Worm (Caenorhabditis elegans) whole organism, L4/young adult: ENCODE measurements around the gene Y1A5A.1.
A peak's percentile ranks its signal among the peaks of the same experiment; 100 is the strongest.

Experiments used
- W03F9.2 ChIP-seq: fragments of 150-350 bp; optimal IDR thresholded peaks from 2 replicates; lab custom pipeline; 2014; ENCODE audit warnings: missing biosample characterization, missing genetic modification characterization
- dao-5 ChIP-seq: sonication (generic microtip); optimal IDR thresholded peaks from 2 replicates; lab custom pipeline; 2016; ENCODE audit warnings: missing genotype, missing genetic modification characterization, moderate library complexity, missing compliant biosample characterization
- him-1 ChIP-seq: sonication (generic microtip); optimal IDR thresholded peaks from 2 replicates; lab custom pipeline; 2016; ENCODE audit warnings: missing genotype, missing genetic modification reagents, missing genetic modification characterization, missing compliant biosample characterization

Y1A5A.1 gene

DNA sequence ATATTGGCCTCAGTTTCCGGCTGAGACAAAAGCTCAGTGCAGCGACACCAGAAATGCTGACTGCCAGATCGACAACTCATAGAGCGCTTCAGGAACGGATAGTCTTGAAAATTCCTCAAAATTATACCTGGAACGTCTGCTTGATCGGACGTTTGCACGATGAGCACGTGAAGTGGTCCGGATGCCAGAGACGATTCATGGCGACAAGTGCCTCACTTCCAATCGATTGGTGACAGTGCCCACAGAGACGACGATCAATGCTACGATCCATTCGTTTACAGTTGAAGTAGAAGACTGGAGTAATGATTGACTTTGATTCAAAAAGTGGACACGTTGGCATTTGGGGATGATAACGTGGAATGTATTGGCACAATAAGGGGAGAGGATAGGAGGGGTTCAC, at the start of gene Y1A5A.1:
Gene Y1A5A.1, minus strand, starts transcription at position 294 of the 400 bp plus-strand sequence.
- no peak for TF ChIP-seq him-1
- no peak for TF ChIP-seq dao-5 (tag; lab: Kevin White, UChicago)

DNA sequence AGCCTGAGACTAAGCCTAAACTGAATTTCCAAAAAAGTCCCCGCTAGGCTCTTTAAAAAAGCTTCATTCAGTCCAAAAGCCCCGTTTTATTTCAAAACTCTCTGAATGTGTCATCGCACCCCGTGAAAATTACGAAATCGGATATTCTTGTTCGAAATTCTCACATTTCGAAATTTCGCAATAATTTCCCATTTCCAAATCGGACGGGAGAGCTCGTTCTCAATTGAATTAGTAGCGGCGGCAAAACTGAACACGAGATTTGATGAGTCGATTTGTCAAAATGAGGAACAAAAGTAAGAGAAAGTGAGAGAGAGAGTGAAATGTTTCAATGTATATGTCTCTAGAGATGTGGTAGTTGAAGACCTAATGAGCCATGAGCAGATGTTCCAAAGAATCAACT, 48.5 kb upstream of the Y1A5A.1 start:
- TF ChIP-seq him-1 (no peak), dao-5 (tag; lab: Kevin White, UChicago) (no peak), W03F9.2 (tag; lab: Kevin White, UChicago) (no peak)

DNA sequence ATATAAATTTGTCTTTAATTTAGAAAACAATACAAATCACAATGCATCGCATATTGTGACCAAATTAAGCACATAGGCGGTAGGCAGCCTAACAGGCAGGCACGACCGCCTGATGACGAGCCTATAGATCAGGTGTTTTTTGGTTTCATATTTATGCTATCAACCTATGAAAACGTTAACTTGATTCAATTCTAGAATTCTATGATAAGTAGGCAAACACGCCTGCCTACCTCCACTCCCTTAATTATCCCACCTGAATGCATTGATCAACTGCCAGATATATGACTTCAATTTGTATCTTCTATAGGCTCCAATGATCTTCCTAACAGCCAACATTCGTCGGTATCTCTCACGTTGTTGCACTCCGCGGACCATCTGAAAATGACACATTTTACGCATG, 44.4 kb upstream of the Y1A5A.1 start:
- TF ChIP-seq him-1 (no peak), dao-5 (tag; lab: Kevin White, UChicago) (no peak), W03F9.2 (tag; lab: Kevin White, UChicago) (no peak)

DNA sequence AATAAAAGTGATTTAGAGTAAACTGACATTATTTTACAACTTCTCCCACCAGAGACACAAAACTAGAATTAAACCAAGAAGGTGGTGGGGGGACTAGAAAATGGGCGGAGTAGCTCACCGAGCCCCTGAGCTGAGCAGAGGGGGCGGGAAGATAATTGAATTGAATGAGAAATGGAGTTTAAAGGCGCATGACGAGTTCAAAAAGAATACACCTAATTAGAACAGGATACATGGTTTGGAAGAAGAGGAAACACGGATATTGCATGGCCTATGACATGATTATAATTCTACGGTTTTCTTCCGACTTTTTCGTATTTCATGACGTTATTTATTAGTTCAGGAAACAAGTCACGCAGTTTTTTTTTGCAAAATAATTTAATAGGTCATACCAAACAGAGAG, 41.6 kb upstream of the Y1A5A.1 start, which contains the start of gene T02C12.5:
Gene T02C12.5, minus strand, starts transcription at position 101 of the 400 bp plus-strand sequence.
- TF ChIP-seq him-1 (no peak), W03F9.2 (tag; lab: Kevin White, UChicago) (no peak), dao-5 (tag; lab: Kevin White, UChicago) (no peak)

DNA sequence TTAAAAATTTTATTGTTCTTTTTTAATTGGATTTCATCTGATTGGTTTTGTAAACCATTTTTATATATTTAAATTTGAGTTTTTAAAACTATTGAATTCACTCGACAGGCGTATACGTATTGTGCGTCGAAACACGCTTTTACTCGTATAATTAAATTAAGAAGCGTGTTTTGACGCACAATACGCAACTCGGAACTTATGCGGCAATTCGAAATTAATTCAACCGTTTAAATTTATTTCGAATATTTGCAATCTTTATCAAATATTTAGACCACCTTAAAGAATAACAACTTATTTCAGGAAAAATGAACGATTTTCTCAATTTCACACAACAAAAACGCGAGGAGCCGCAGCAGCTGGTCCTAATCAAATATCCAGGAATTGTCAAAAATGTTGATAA, 35.4 kb upstream of the Y1A5A.1 start, which contains the start of gene tftc-5:
Gene tftc-5, plus strand, starts transcription at position 301 of the 400 bp plus-strand sequence.
- TF ChIP-seq W03F9.2 (tag; lab: Kevin White, UChicago) (no peak), him-1 (no peak), dao-5 (tag; lab: Kevin White, UChicago) (no peak)

DNA sequence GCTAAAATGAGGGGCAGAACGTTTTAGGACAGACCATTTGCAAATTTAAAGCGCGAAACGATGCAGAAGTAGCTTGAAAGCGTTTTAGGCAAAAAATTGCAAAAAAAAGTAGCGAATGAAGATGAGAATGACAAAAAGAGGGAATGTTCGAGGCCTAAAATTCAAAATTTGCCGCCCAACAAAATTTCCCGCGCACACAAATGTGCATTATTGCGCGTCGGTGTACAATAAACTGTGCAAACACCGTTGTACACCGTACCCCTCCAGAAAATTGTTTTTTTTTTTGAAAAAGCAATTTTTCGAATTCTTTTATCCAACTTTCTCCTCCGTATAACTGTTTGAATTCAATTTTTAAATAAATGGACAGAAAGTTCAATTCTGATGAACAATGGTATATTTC, 33.3 kb upstream of the Y1A5A.1 start, which contains the start of gene snpc-3.4:
Gene snpc-3.4, plus strand, starts transcription at position 237 of the 400 bp plus-strand sequence.
- peak; percentile 76 for TF ChIP-seq W03F9.2 (tag; lab: Kevin White, UChicago)
- peak; percentile 50 for TF ChIP-seq him-1
- no peak for TF ChIP-seq dao-5 (tag; lab: Kevin White, UChicago)

DNA sequence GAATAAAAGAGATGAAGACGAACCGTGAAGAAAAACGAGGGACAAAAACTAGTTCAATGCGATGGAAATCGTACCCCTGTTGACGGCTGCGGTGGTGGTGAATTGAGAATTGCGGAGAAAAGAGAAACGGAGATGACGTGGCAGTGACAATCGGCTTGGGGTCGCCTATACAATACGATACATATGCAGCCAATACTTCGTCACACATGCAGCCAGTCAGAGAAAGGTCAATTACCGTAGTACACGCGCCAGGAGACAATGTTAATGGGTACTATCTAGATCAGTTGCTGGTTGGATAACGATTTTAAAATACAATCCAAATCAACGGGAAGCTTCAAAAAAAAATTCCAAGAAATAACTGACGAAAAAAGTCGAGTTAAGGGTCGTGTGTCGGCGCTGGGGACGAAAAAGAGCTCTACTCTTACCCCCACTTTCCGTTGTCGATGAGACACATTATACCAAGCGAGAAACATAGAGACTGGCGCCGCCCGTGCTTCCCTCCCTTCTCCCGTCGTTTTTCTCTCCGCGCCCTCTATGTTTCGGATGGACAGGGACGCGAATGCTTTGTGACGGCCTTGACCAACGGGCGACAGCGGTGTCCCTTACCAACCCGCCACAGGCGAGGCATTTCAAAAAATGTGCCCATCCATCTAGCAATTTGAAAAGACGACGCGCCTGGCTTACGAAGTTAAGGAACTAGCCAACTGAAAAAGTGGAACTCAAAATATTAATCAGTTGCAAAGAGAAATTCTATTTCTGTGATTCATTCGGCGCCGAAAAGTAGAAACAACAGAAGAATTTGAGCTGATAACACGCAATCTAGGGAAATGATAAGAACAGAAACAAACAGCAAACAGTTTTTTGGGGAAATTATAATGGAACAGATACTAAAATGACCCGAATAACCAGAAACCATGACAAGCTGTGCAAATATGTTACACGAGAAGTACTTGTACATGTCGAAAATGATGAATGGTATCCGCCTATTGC, 32.4 kb upstream of the Y1A5A.1 start:
- TF ChIP-seq him-1 (no peak), W03F9.2 (tag; lab: Kevin White, UChicago) (no peak), dao-5 (tag; lab: Kevin White, UChicago) (no peak)

DNA sequence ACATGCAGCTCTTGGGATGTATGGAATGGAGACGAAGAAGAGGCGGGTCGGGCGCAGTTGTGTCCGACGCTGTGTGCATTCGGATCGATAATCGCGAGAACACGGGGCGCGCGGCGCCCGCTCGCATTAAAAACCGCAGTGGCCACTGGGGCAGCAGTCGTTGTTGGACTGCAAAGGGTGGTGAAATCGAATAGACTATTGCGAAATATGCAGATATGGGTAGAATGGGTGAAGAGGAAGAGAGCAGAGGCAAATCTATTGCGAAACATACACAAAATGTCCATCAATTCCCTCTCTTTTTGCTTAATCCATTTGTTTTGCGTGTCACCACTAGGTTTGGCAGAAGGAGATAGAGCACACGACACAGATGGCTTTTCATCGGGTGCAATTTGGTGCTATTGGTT, 31.6 kb upstream of the Y1A5A.1 start:
- no peak for TF ChIP-seq dao-5 (tag; lab: Kevin White, UChicago)
- TF ChIP-seq W03F9.2 (tag; lab: Kevin White, UChicago): no peak
- TF ChIP-seq him-1: peak; percentile 79

DNA sequence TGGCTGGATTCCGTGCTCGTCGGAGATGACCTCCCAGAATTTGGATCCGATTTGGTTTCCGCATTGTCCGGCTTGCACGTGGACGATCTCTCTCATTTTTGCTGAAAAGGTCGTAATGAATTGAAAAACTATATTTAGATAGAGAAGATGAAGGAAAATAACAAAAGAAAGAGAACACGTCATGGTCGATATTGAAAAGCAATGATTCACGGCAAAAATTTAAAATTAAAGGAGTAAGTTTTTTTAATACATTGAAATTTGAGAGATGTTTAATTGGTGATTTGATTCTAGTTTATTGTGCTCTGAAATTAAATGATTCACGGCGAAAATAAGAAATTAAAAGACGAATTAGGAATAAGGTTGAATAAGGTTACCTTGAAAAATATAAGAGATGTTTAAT, 31.1 kb upstream of the Y1A5A.1 start, which contains the start of gene tbb-2:
Gene tbb-2, minus strand, starts transcription at position 101 of the 400 bp plus-strand sequence.
- TF ChIP-seq W03F9.2 (tag; lab: Kevin White, UChicago): no peak

DNA sequence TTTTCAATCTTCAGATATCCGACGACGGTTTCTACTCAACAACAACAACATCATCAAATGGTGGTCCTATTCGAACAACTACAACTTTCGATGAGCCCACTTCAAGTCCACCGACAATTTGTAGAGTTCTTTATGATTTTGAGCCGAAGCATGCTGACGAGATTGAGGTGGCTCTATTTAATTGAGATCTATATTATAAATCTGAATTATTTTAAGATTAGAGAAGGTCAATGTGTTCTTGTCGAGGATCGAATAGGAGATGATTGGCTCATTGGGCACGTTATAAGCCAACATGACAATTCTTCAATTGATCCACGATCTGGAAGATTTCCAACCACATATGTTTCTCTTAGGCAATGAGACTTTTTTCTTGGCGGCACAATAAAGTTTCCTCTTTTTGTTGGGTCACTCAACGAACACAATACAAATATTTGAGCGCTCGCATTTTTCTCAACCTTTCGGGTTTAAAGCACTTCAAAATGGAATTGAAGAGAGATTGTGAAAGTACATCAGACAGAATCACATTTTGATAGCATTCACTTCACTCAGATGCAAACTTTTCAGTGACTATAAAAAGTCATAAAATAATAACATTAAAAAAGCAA, 29.0 kb upstream of the Y1A5A.1 start:
- TF ChIP-seq him-1 (no peak), dao-5 (tag; lab: Kevin White, UChicago) (no peak), W03F9.2 (tag; lab: Kevin White, UChicago) (no peak)

DNA sequence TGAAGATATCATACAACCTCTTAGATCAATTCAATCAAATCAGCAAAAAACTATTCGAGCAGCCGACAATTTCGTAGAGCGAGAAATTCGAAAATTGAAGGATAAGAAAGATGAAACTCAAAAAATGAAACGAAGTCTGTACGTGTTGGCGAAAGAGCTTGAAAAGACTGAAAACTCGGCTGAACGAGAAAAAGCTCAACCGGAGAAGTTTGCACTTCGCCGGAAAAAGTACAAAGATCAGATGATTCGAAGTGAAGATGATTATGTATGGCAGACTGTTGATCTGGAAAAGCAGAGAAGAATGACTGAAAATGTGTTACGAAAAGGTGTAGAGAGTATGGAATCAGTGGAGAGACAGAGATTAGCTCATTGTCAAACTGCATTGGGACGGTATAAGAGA, 26.6 kb upstream of the Y1A5A.1 start:
- TF ChIP-seq dao-5 (tag; lab: Kevin White, UChicago): no peak
- TF ChIP-seq him-1: no peak
- TF ChIP-seq W03F9.2 (tag; lab: Kevin White, UChicago): no peak

DNA sequence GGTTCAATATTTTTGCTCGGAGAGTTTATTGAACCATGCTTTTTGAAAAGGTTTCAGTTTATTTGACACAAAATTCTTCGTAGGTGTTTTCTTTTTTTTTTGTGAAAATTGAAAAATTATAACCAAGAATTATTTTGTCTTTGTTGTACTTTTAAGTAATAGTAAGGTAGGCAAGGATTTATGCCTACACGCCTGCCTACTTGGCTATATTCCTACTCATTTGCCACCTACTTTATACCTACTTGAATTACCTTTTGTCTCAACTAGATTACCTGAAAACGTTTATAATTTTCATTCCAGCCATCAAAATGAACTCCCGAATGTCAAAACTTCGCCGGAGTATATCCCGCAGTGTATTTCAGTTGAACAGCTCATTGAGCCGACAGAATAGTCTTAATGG, 25.6 kb upstream of the Y1A5A.1 start, which contains the start of gene C36E8.4:
Gene C36E8.4, plus strand, starts transcription at position 301 of the 400 bp plus-strand sequence.
- no peak for TF ChIP-seq dao-5 (tag; lab: Kevin White, UChicago)
- no peak for TF ChIP-seq him-1
- TF ChIP-seq W03F9.2 (tag; lab: Kevin White, UChicago): no peak

DNA sequence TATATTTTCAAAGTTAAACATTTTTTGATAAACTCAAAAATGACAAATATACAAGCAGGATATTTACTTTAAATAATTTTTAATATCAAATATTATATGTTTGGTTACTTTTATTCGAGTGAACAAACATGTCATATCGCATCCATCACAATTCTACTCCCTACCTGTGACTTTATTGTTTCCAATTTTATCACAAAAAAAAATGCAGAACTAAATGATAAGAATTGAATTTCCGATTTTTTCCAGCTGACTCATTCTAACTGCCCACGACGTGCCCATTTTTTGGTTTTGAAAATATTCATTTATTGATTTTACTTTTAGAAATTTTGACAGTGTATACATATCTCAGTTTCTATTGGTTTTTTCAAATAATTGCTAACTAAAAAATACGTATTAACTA, 24.5 kb upstream of the Y1A5A.1 start:
- no peak for TF ChIP-seq dao-5 (tag; lab: Kevin White, UChicago)
- TF ChIP-seq W03F9.2 (tag; lab: Kevin White, UChicago): no peak

DNA sequence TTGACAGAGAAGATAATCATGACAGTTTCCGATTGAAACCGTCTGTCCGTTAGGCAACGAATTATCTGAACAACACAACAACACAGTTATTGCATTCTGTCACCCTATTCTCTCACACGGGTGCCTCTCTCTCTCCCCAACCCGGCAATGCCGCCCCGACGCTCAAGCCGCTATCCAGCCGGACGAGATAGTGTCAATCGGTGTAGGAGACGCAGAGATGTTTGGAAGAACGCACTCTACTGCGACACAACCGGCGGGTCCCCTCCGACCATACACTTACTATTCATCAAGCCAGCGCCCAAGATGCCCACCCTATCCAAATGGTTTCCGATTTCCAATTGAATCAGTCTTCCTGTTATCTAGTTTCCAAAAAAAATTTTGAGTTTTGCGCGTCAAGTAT, 23.7 kb upstream of the Y1A5A.1 start:
- TF ChIP-seq him-1: no peak
- TF ChIP-seq dao-5 (tag; lab: Kevin White, UChicago): no peak
- no peak for TF ChIP-seq W03F9.2 (tag; lab: Kevin White, UChicago)
